Fruit fly (Drosophila melanogaster): ENCODE data around the gene Pten.

DNA sequence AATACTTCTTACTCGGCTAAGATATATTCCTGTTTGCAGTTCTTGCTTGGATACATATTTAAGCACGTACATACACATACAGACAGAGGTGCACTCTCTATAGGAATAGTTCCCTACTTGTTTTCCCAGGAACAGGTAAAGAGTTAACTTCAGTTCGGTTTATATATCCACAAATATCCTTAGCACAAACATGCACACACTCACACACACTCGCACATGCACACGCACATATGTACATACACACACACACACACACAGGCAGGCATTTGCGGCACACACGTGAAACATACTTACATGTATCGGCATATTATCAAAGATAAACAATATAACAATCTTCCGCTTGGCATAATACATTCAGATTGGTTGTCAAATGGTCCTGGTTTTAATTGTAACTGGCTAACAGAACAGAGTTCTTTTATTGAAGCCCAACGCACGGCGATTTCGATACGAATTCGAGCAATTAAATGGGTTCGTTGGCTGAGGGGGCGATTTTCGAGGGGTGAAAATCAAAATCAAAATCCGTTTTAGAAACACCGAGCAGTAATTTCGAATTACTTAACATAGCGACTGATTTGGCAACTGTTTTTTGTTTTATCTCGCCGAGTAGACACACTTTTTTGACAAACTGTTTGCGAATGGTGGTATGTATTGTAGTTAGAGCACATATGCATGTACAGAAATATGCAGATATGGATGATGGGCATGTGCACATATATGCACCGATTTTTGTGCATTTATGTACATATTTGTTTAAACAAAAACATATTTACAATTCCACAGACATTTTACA, 694 bp downstream of the Pten start:
- TF ChIP-seq usp (GFP tag; optimal IDR thresholded peaks at IDR 0.05) (no peak), psq (optimal IDR thresholded peaks at IDR 0.05) (no peak)
